Worm (Caenorhabditis elegans) whole organism, L4 larva: ENCODE data around the gene oac-57.

Experiments used
- F37D6.2 ChIP-seq: sonication (generic microtip); optimal IDR thresholded peaks from 2 replicates; lab custom pipeline; 2016; ENCODE audit warnings: mild to moderate bottlenecking, missing genetic modification characterization, missing compliant biosample characterization
- aha-1 ChIP-seq: fragments of 150-350 bp; peaks from one replicate; lab custom pipeline; 2014; ENCODE audit warnings: missing biosample characterization, missing genetic modification characterization
- ama-1 ChIP-seq: fragments of 150-350 bp; optimal IDR thresholded peaks from 2 replicates; lab custom pipeline; 2014; ENCODE audit warnings: inconsistent platforms, mixed read lengths
- hlh-30 ChIP-seq: sonication (generic microtip); optimal IDR thresholded peaks from 2 replicates; lab custom pipeline; 2017; ENCODE audit warnings: antibody characterized with exemption, mild to moderate bottlenecking, missing genetic modification characterization, missing compliant biosample characterization; ENCODE audit not compliant: insufficient read depth
- nhr-76 ChIP-seq: fragments of 150-350 bp; optimal IDR thresholded peaks from 2 replicates; lab custom pipeline; 2014; ENCODE audit warnings: missing biosample characterization, missing genetic modification characterization
- unc-39 ChIP-seq: sonication (generic microtip); optimal IDR thresholded peaks from 2 replicates; lab custom pipeline; 2017; ENCODE audit warnings: missing biosample characterization, missing genetic modification characterization

ce11 chrIV:12274365-12274764 is 33.3 kb downstream of the oac-57 start:
- no peak for TF ChIP-seq unc-39
- TF ChIP-seq F37D6.2 = no peak
- TF ChIP-seq ama-1 (lab: Kevin White, UChicago) = no peak
- TF ChIP-seq hlh-30 = no peak
- no peak for TF ChIP-seq nhr-76 (tag; lab: Kevin White, UChicago)
- no peak for TF ChIP-seq aha-1 (tag; lab: Kevin White, UChicago)
